Fruit fly (Drosophila melanogaster) whole organism, wandering third instar larva: ENCODE measurements around the gene VhaM9.7-a.

Experiments used
- CrebA ChIP-seq: fragments of 200-800 bp; sonication (Bioruptor generic); optimal IDR thresholded peaks from 2 replicates; lab custom pipeline; 2016; ENCODE audit warnings: missing biosample characterization, mild to moderate bottlenecking, missing genetic modification characterization, borderline replicate concordance
- Dfd ChIP-seq: fragments of >200 bp; optimal IDR thresholded peaks from 2 replicates; lab custom pipeline; 2017; ENCODE audit warnings: missing biosample characterization, missing genetic modification characterization
- HLH106 ChIP-seq: fragments of 200-800 bp; optimal IDR thresholded peaks from 3 replicates; lab custom pipeline; 2019; ENCODE audit warnings: missing biosample characterization, mild to moderate bottlenecking, missing genetic modification characterization, moderate library complexity
- N ChIP-seq: fragments of >200 bp; optimal IDR thresholded peaks from 2 replicates; lab custom pipeline; 2018; ENCODE audit warnings: missing biosample characterization, missing external identifiers, missing genetic modification characterization
- dsf ChIP-seq: sonication (Bioruptor generic); optimal IDR thresholded peaks from 2 replicates; lab custom pipeline; 2016; ENCODE audit warnings: missing biosample characterization, missing genetic modification characterization, borderline replicate concordance
- fru ChIP-seq: fragments of 200-800 bp; sonication (Bioruptor generic); optimal IDR thresholded peaks from 3 replicates; lab custom pipeline; 2016; ENCODE audit warnings: missing biosample characterization, mild to moderate bottlenecking, missing genetic modification characterization
- sage ChIP-seq: fragments of 200-800 bp; sonication (Bioruptor generic); optimal IDR thresholded peaks from 2 replicates; lab custom pipeline; 2016; ENCODE audit warnings: missing biosample characterization, mild to moderate bottlenecking, missing genetic modification characterization

DNA sequence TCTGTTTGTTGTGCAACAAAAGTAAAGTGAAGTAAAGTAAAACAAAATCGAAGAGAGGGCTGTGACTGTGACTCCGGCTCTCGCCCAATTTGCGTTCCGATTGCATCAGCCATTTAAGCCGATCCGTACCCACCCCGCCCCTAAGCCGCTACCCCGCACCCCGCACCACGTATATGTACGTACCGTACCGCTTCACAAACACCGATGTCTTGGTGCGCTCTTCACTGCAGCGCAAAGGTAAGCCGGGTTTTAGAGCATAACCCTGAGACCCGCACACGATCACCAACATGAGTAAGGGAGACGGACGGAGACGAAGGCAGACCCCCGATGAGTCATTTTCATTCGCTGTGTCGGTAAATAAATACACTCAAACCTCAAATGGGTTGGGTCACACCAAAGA lies 30.3 kb upstream of the VhaM9.7-a start:
- TF ChIP-seq N (GFP tag; lab: Kevin White, UChicago) (no peak), sage (GFP tag; lab: Kevin White, UChicago) (no peak), Dfd (GFP tag; lab: Kevin White, UChicago) (no peak), dsf (GFP tag; lab: Kevin White, UChicago) (no peak), fru (GFP tag; lab: Kevin White, UChicago) (no peak), HLH106 (tag; lab: Kevin White, UChicago) (no peak), CrebA (GFP tag; lab: Kevin White, UChicago) (no peak)
